Fruit fly (Drosophila melanogaster) whole organism, prepupa: Measurements from ENCODE around the gene Dpck.

Experiments
- Blimp-1 ChIP-seq: fragments of 200-800 bp; sonication (Bioruptor generic); optimal IDR thresholded peaks from 3 replicates; lab custom pipeline; 2017; ENCODE audit warnings: missing biosample characterization, missing genetic modification characterization, mild to moderate bottlenecking, moderate library complexity, missing genetic modification reagents
- CG10631 ChIP-seq: fragments of 200-800 bp; sonication (Bioruptor generic); optimal IDR thresholded peaks from 2 replicates; lab custom pipeline; 2016; ENCODE audit warnings: missing biosample characterization, missing genetic modification characterization
- CG10669 ChIP-seq: fragments of 200-800 bp; sonication (Bioruptor generic); optimal IDR thresholded peaks from 3 replicates; lab custom pipeline; 2018; ENCODE audit warnings: missing biosample characterization, mild to moderate bottlenecking, missing genetic modification characterization, moderate library complexity
- CG15336 ChIP-seq: fragments of 200-800 bp; sonication (Bioruptor generic); IDR thresholded peaks from 2 replicates; pipeline ENCODE4 v1.3.6; 2022; ENCODE audit warnings: missing biosample characterization, missing genetic modification characterization
- CG1621 ChIP-seq: fragments of 200-800 bp; sonication (Bioruptor generic); optimal IDR thresholded peaks from 3 replicates; lab custom pipeline; 2018; ENCODE audit warnings: missing biosample characterization, mild to moderate bottlenecking, missing genetic modification characterization
- CG16779 ChIP-seq: fragments of 200-800 bp; sonication (Bioruptor generic); optimal IDR thresholded peaks from 3 replicates; lab custom pipeline; 2017; ENCODE audit warnings: missing biosample characterization, mild to moderate bottlenecking, missing genetic modification characterization
- CG31627 ChIP-seq: fragments of 200-800 bp; sonication (Bioruptor generic); optimal IDR thresholded peaks from 3 replicates; lab custom pipeline; 2016; ENCODE audit warnings: missing biosample characterization, missing genetic modification characterization
- CG32006 ChIP-seq: fragments of 200-800 bp; sonication (Bioruptor generic); optimal IDR thresholded peaks from 3 replicates; lab custom pipeline; 2017; ENCODE audit warnings: missing biosample characterization, mild to moderate bottlenecking, missing genetic modification characterization
- CG34406 ChIP-seq: fragments of 200-800 bp; sonication (Bioruptor generic); optimal IDR thresholded peaks from 3 replicates; lab custom pipeline; 2016; ENCODE audit warnings: missing biosample characterization, missing genetic modification characterization
- CG6163 ChIP-seq: fragments of 200-800 bp; sonication (Bioruptor generic); IDR thresholded peaks from 3 replicates; pipeline ENCODE4 v1.3.6; 2022; ENCODE audit warnings: missing biosample characterization, missing genetic modification characterization
- CG6276 ChIP-seq: fragments of 200-800 bp; sonication (Bioruptor generic); optimal IDR thresholded peaks from 2 replicates; lab custom pipeline; 2017; ENCODE audit warnings: missing biosample characterization, mild to moderate bottlenecking, missing genetic modification characterization
- CG6792 ChIP-seq: fragments of 200-800 bp; sonication (Bioruptor generic); optimal IDR thresholded peaks from 3 replicates; lab custom pipeline; 2016; ENCODE audit warnings: missing biosample characterization, missing genetic modification characterization
- CG6854 ChIP-seq: fragments of 200-800 bp; sonication (Bioruptor generic); optimal IDR thresholded peaks from 2 replicates; lab custom pipeline; 2017; ENCODE audit warnings: missing biosample characterization, mild to moderate bottlenecking, missing genetic modification characterization
- CG7368 ChIP-seq: fragments of 200-800 bp; sonication (Bioruptor generic); optimal IDR thresholded peaks from 3 replicates; lab custom pipeline; 2016; ENCODE audit warnings: missing biosample characterization, missing genetic modification characterization
- CG8119 ChIP-seq: fragments of 200-800 bp; sonication (Bioruptor generic); IDR thresholded peaks from 3 replicates; pipeline ENCODE4 v1.3.6; 2022; ENCODE audit warnings: missing biosample characterization, missing genetic modification characterization
- CG8319 ChIP-seq: fragments of 200-800 bp; sonication (Bioruptor generic); optimal IDR thresholded peaks from 3 replicates; lab custom pipeline; 2016; ENCODE audit warnings: missing biosample characterization, missing genetic modification characterization
- Eip75B ChIP-seq: fragments of 200-800 bp; sonication (Bioruptor generic); optimal IDR thresholded peaks from 3 replicates; lab custom pipeline; 2016; ENCODE audit warnings: missing biosample characterization, missing genetic modification characterization
- Eip78C ChIP-seq: fragments of 200-800 bp; sonication (Bioruptor generic); peaks from one replicate; lab custom pipeline; 2016; ENCODE audit warnings: missing biosample characterization, missing genetic modification characterization
- Eip93F ChIP-seq: fragments of 200-800 bp; sonication (Bioruptor generic); optimal IDR thresholded peaks from 2 replicates; lab custom pipeline; 2016; ENCODE audit warnings: missing biosample characterization, mild to moderate bottlenecking, missing genetic modification characterization
- Ets21C ChIP-seq: fragments of 200-800 bp; sonication (Bioruptor generic); optimal IDR thresholded peaks from 3 replicates; lab custom pipeline; 2016; ENCODE audit warnings: missing biosample characterization, missing genetic modification characterization
- Gug ChIP-seq: fragments of 200-800 bp; sonication (Bioruptor generic); IDR thresholded peaks from 2 replicates; pipeline ENCODE4 v1.3.6; 2022; ENCODE audit warnings: missing biosample characterization, missing genetic modification characterization
- Hr38 ChIP-seq: sonication (Bioruptor generic); optimal IDR thresholded peaks from 2 replicates; lab custom pipeline; 2016; ENCODE audit warnings: missing biosample characterization, missing genetic modification characterization
- Hr39 ChIP-seq: fragments of 200-800 bp; sonication (Bioruptor generic); optimal IDR thresholded peaks from 2 replicates; lab custom pipeline; 2016; ENCODE audit warnings: missing biosample characterization, missing genetic modification characterization
- Lpt ChIP-seq: fragments of 200-800 bp; sonication (Bioruptor generic); optimal IDR thresholded peaks from 3 replicates; lab custom pipeline; 2016; ENCODE audit warnings: missing biosample characterization, missing genetic modification characterization
- OdsH ChIP-seq: fragments of 200-800 bp; sonication (Bioruptor generic); optimal IDR thresholded peaks from 3 replicates; lab custom pipeline; 2016; ENCODE audit warnings: missing biosample characterization, missing genetic modification characterization
- Sox102F ChIP-seq: fragments of 200-800 bp; sonication (Bioruptor generic); optimal IDR thresholded peaks from 2 replicates; lab custom pipeline; 2016; ENCODE audit warnings: missing biosample characterization, mild to moderate bottlenecking, missing genetic modification characterization
- Sox15 ChIP-seq: fragments of 200-800 bp; sonication (Bioruptor generic); optimal IDR thresholded peaks from 3 replicates; lab custom pipeline; 2016; ENCODE audit warnings: missing biosample characterization, missing genetic modification characterization
- achi ChIP-seq: fragments of 200-800 bp; sonication (Bioruptor generic); optimal IDR thresholded peaks from 3 replicates; lab custom pipeline; 2016; ENCODE audit warnings: missing biosample characterization, missing genetic modification characterization
- dsx ChIP-seq: fragments of 200-800 bp; optimal IDR thresholded peaks from 3 replicates; lab custom pipeline; 2019; ENCODE audit warnings: missing biosample characterization, mild to moderate bottlenecking, missing genetic modification characterization, moderate library complexity; ENCODE audit not compliant: poor library complexity, severe bottlenecking
- eg ChIP-seq: fragments of 200-800 bp; sonication (Bioruptor generic); IDR thresholded peaks from 3 replicates; pipeline ENCODE4 v1.3.6; 2022; ENCODE audit warnings: missing biosample characterization, missing genetic modification characterization
- esn ChIP-seq: fragments of 200-800 bp; sonication (Bioruptor generic); optimal IDR thresholded peaks from 2 replicates; lab custom pipeline; 2016; ENCODE audit warnings: missing biosample characterization, mild to moderate bottlenecking, missing genetic modification characterization, moderate library complexity
- fd59A ChIP-seq: fragments of 200-800 bp; sonication (Bioruptor generic); optimal IDR thresholded peaks from 2 replicates; lab custom pipeline; 2017; ENCODE audit warnings: missing biosample characterization, mild to moderate bottlenecking, missing genetic modification characterization, missing genetic modification reagents
- fd85E ChIP-seq: fragments of 200-800 bp; sonication (Bioruptor generic); optimal IDR thresholded peaks from 3 replicates; lab custom pipeline; 2016; ENCODE audit warnings: missing biosample characterization, missing genetic modification characterization
- fkh ChIP-seq: fragments of 200-800 bp; sonication (Bioruptor generic); optimal IDR thresholded peaks from 3 replicates; lab custom pipeline; 2017; ENCODE audit warnings: missing biosample characterization, mild to moderate bottlenecking, missing genetic modification characterization, moderate library complexity
- lz ChIP-seq: fragments of 200-800 bp; sonication (Bioruptor generic); optimal IDR thresholded peaks from 3 replicates; lab custom pipeline; 2016; ENCODE audit warnings: missing biosample characterization, missing genetic modification characterization
- net ChIP-seq: fragments of 200-800 bp; sonication (Bioruptor generic); optimal IDR thresholded peaks from 3 replicates; lab custom pipeline; 2016; ENCODE audit warnings: missing biosample characterization, missing genetic modification characterization
- pdm3 ChIP-seq: fragments of 200-800 bp; sonication (Bioruptor generic); optimal IDR thresholded peaks from 3 replicates; lab custom pipeline; 2016; ENCODE audit warnings: missing biosample characterization, missing genetic modification characterization
- spab ChIP-seq: fragments of 200-800 bp; sonication (Bioruptor generic); optimal IDR thresholded peaks from 2 replicates; lab custom pipeline; 2017; ENCODE audit warnings: missing biosample characterization, mild to moderate bottlenecking, missing genetic modification characterization, missing genetic modification reagents
- svp ChIP-seq: fragments of 200-800 bp; sonication (Bioruptor generic); peaks from one replicate; lab custom pipeline; 2016; ENCODE audit warnings: missing biosample characterization, missing genetic modification characterization

Dpck gene

DNA sequence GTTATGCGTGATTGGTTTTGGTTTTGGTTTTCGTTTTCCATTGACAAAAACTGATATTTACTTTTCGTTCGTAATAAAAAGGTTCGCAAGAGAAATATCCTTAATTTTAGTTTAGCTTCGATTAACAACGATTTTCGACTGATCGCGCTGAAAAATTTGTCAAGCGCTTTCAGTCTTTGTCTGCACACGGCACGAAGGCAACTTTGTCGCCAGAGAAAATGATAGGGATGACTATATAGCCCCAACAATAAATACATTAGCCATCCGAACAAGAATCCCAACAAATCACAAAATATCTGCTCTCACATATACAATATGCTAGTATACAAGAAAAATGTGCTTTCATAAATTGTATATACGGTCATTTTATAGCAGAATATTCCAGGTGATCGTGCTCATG is 35.6 kb downstream of the Dpck start, which contains the start of gene Mlp84B:
Gene Mlp84B (minus strand): TSS at position 143 of the 400 bp plus-strand sequence.
- TF ChIP-seq fd59A (GFP tag; lab: Kevin White, UChicago) = no peak
- no peak for TF ChIP-seq CG8319 (GFP tag; lab: Kevin White, UChicago)
- no peak for TF ChIP-seq dsx (GFP tag; lab: Kevin White, UChicago)
- TF ChIP-seq CG16779 (tag; lab: Kevin White, UChicago) = no peak
- TF ChIP-seq CG6792 (GFP tag; lab: Kevin White, UChicago) = no peak
- no peak for TF ChIP-seq Eip93F (GFP tag; lab: Kevin White, UChicago)
- TF ChIP-seq svp (GFP tag; lab: Kevin White, UChicago) = no peak

DNA sequence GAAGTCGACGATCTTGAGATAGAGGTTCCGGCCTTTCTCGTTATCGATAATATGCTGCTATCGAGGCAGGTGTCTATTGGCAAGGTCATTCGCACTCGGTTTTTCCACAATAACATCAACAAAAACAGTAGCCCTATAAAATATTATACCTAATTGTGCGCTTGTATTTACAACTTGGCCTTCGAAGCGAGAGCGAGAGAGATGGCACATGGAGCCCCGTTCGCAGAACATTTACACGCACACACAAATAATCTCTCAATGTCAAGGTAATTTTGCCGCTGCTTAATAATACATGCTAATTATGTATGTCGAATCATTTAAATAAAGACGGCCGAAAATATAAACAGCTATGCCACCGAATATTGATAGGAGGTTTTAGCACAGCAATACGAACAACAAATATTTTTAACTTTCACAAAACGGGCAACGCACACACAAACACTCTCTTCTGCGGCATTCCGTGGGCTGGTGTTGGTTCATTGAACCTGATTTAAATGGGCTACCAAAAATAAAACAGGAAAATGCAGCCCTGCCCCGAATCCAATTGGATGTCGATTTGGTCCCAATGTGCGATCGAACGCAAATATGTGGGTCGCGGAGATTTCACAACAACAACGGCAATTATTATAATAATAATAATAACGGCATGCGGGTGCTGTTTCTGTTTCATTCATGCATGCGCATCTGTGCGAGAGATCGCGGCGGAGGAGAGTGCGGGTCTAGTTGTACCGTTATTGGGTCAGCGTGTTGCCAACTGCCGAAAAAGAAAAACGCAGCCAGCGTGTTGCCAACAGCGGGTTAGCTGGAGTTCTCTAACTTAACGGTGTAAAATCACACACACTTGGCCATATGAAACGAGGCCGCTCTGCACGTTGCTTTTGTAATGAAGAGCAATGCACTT is 40.4 kb downstream of the Dpck start:
- TF ChIP-seq svp (GFP tag; lab: Kevin White, UChicago) (peak; percentile 86), Eip78C (GFP tag; lab: Kevin White, UChicago) (peak; percentile 30), CG7368 (no peak), Lpt (no peak), spab (no peak), CG15336 (GFP tag; lab: Robert Waterston, UW) (0 out of 2 replicates have a peak, but pooled peaks have one; percentile 9), lz (GFP tag; lab: Kevin White, UChicago) (no peak), Eip75B (GFP tag; lab: Kevin White, UChicago) (peak; percentile 67), pdm3 (GFP tag; lab: Kevin White, UChicago) (no peak), CG6854 (peak; percentile 81), Blimp-1 (GFP tag; lab: Kevin White, UChicago) (peak; percentile 79), OdsH (GFP tag; lab: Kevin White, UChicago) (no peak), achi (no peak), CG8119 (GFP tag; lab: Robert Waterston, UW) (no peak), Sox102F (peak; percentile 3), fd85E (no peak), esn (GFP tag; lab: Kevin White, UChicago) (peak; percentile 16), fkh (GFP tag; lab: Kevin White, UChicago) (peak; percentile 64), CG6792 (GFP tag; lab: Kevin White, UChicago) (no peak), Eip93F (GFP tag; lab: Kevin White, UChicago) (no peak)
- TF ChIP-seq, all 60 proteins: peak for 9

DNA sequence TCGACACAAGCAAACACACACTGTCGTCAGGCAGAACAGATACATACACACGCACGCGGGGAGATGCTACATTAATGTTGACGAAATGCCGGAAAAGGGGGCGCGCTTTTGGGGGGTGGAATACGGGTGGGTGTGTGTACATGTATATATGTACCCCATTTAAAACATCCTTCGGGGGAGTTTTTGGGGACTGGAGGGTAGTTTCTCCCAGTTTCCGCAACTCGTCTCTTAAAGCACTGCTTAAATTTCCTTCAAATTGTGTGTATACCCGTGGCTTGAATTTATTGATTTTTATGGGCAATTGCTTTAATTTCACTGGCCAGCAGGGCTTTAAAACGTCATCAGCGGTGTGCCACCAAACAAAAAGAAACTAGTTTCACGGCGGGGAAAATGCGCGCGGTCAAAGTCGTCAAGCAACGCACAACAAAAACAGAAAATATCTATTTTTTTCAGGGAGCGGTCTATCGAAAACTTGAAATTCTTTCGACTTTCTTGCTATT is 41.1 kb downstream of the Dpck start:
- TF ChIP-seq esn (GFP tag; lab: Kevin White, UChicago) (no peak), CG6276 (GFP tag; lab: Kevin White, UChicago) (peak; percentile 13), Eip78C (GFP tag; lab: Kevin White, UChicago) (peak; percentile 12), CG10631 (GFP tag; lab: Kevin White, UChicago) (no peak), CG8319 (GFP tag; lab: Kevin White, UChicago) (no peak), CG6792 (GFP tag; lab: Kevin White, UChicago) (no peak)

DNA sequence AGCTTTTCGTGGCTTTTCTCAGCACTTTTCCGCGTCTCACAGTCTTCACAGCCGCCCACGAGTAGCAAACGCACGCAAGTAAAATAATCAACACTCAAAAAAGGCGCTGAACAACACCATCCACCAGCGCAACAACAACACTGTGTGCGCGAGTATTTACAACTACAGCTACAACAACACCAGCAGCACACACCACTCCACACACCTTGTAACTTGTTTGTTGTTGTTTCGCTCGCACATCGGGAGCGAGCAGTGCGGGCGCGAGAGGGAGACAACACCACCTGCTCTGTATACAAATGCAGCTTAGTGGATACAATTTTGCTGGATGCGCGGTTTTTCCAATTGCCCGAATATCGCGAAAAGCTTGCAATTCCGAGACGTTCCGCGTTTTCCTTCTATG is 41.7 kb downstream of the Dpck start:
- TF ChIP-seq Hr39 (GFP tag; lab: Kevin White, UChicago) = no peak
- TF ChIP-seq eg = 0 out of 3 replicates have a peak, but pooled peaks have one; percentile 27
- peak; percentile 84 for TF ChIP-seq fkh (GFP tag; lab: Kevin White, UChicago)
- TF ChIP-seq Sox102F = no peak
- TF ChIP-seq CG15336 (GFP tag; lab: Robert Waterston, UW) = no peak
- TF ChIP-seq dsx (GFP tag; lab: Kevin White, UChicago) = peak; percentile 4
- TF ChIP-seq CG31627 (GFP tag; lab: Kevin White, UChicago) = no peak

DNA sequence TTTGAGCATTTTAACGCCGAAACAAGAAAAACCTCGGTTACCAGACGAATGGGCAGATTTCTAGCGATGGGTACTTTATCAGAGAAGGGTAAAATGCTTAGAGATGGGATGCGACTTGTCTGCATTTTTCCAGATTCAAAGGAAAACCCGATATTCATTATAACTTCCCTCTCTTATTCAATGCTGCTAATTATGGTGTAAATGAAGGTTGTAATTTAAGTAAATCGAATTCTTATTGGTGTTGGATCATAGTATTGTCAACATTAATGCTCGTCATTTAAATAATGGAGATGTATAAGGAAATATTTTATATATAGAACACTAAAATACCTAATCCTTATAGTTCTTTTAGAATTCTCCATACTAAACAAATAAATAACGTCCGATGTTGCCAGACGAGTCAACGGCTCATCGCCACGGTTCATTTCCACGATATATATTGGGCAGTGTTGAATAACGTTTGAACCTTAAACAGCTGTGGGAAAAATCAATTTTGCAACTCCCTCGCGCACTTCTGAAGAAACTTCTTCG is 42.2 kb downstream of the Dpck start, which contains the start of the genes Alh and CG10098:
Gene Alh (minus strand): TSS at position 77 of the 531 bp plus-strand sequence.
Gene CG10098 (plus strand): TSS at position 440 of the 531 bp plus-strand sequence.
- peak; percentile 86 for TF ChIP-seq Ets21C (GFP tag; lab: Kevin White, UChicago)
- peak; percentile 88 for TF ChIP-seq Sox15 (GFP tag; lab: Kevin White, UChicago)
- peak; percentile 96 for TF ChIP-seq svp (GFP tag; lab: Kevin White, UChicago)
- TF ChIP-seq esn (GFP tag; lab: Kevin White, UChicago) = peak; percentile 89
- TF ChIP-seq CG32006 = peak; percentile 77
- peak; percentile 23; the same call in 1 of the 2 replicates for TF ChIP-seq CG15336 (GFP tag; lab: Robert Waterston, UW)
- peak; percentile 68 for TF ChIP-seq CG34406 (GFP tag; lab: Kevin White, UChicago)
- TF ChIP-seq CG6854 = no peak
- TF ChIP-seq Hr39 (GFP tag; lab: Kevin White, UChicago) = peak; percentile 93
- TF ChIP-seq Blimp-1 (GFP tag; lab: Kevin White, UChicago) = peak; percentile 28
- peak; percentile 55 for TF ChIP-seq CG10669
- TF ChIP-seq Gug = peak; percentile 55
- TF ChIP-seq net (GFP tag; lab: Kevin White, UChicago) = peak; percentile 62
- peak; percentile 85 for TF ChIP-seq OdsH (GFP tag; lab: Kevin White, UChicago)
- peak; percentile 81 for TF ChIP-seq eg
- peak; percentile 79 for TF ChIP-seq CG6163 (GFP tag; lab: Robert Waterston, UW)
- TF ChIP-seq CG1621 (tag; lab: Kevin White, UChicago) = peak; percentile 31
- TF ChIP-seq CG6276 (GFP tag; lab: Kevin White, UChicago) = peak; percentile 5
- TF ChIP-seq Hr38 (GFP tag; lab: Kevin White, UChicago) = peak; percentile 41
